Worm (Caenorhabditis elegans) whole organism, midembryonic: ENCODE results near the gene flp-17.

ENCODE experiments used
- T22C8.4 ChIP-seq: fragments of 200-800 bp; sonication (Bioruptor generic); IDR thresholded peaks from 2 replicates; pipeline ENCODE4 v1.3.6; 2022; ENCODE audit warnings: missing genetic modification characterization, missing compliant biosample characterization
- cog-1 ChIP-seq: sonication (generic microtip); optimal IDR thresholded peaks from 2 replicates; lab custom pipeline; 2016; ENCODE audit warnings: missing genetic modification characterization, missing compliant biosample characterization
- flt-1 ChIP-seq: fragments of 200-800 bp; sonication (Bioruptor generic); IDR thresholded peaks from 2 replicates; pipeline ENCODE4 v1.3.6; 2022; ENCODE audit warnings: missing genetic modification characterization, missing compliant biosample characterization
- klf-2 ChIP-seq: fragments of 200-800 bp; sonication (Bioruptor generic); conservative IDR thresholded peaks from 2 replicates; pipeline ENCODE4 v1.3.6; 2022; ENCODE audit warnings: missing genetic modification reagents, missing genetic modification characterization, missing compliant biosample characterization
- med-1 ChIP-seq: sonication (generic microtip); optimal IDR thresholded peaks from 2 replicates; lab custom pipeline; 2017; ENCODE audit warnings: missing genetic modification characterization, mild to moderate bottlenecking, missing compliant biosample characterization, antibody characterized with exemption, missing genetic modification reagents; ENCODE audit not compliant: insufficient read depth
- ref-1 ChIP-seq: fragments of 200-800 bp; sonication (Bioruptor generic); conservative IDR thresholded peaks from 2 replicates; pipeline ENCODE4 v1.3.6; 2022; ENCODE audit warnings: missing genetic modification reagents, missing genetic modification characterization, missing compliant biosample characterization
- tab-1 ChIP-seq: fragments of 200-800 bp; sonication (Bioruptor generic); IDR thresholded peaks from 2 replicates; pipeline ENCODE4 v1.3.6; 2022; ENCODE audit warnings: missing genetic modification characterization, missing compliant biosample characterization
- ztf-23 ChIP-seq: fragments of 200-800 bp; sonication (Bioruptor generic); IDR thresholded peaks from 2 replicates; pipeline ENCODE4 v1.3.6; 2022; ENCODE audit warnings: missing genetic modification reagents, missing genetic modification characterization, missing compliant biosample characterization
- ztf-29 ChIP-seq: fragments of 200-800 bp; sonication (Bioruptor generic); IDR thresholded peaks from 2 replicates; pipeline ENCODE4 v1.3.6; 2022; ENCODE audit warnings: missing genetic modification reagents, missing genetic modification characterization, missing compliant biosample characterization

Gene flp-17

DNA sequence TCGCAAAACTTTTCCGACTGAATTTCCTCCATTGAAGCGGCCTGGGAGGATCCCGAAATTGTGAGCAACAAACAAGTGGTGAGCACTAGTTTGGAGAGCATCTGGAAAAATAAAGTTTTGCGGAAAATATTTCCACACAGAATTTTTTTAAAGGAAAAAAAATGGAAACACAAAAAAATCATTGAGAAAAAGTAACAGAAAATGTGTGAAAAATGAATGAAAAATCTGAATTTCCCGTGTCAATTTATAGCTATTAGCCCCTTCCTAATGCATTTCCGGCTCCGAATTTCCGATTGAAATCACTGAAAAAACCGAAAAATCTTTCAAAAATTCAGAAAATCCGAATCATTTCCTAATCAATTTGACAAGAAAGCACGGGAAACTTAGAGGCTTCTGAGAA is at the start of gene flp-17:
Gene flp-17 (minus strand): TSS at position 101 of the 400 bp plus-strand sequence.
- TF ChIP-seq tab-1 (GFP tag; lab: Robert Waterston, UW), result no peak
- no peak for TF ChIP-seq ztf-23 (GFP tag; lab: Robert Waterston, UW)
- no peak for TF ChIP-seq cog-1 (tag; lab: Kevin White, UChicago)
- TF ChIP-seq T22C8.4 (GFP tag; lab: Robert Waterston, UW), result no peak
- no peak for TF ChIP-seq flt-1
- no peak for TF ChIP-seq med-1 (GFP tag; lab: Kevin White, UChicago)
- TF ChIP-seq ref-1 (GFP tag; lab: Robert Waterston, UW), result no peak
- TF ChIP-seq ztf-29, result no peak
- TF ChIP-seq klf-2 (GFP tag; lab: Robert Waterston, UW), result no peak

ce11 chrIV:17238951-17239350 is 47.3 kb upstream of the flp-17 start:
- TF ChIP-seq med-1 (GFP tag; lab: Kevin White, UChicago) (no peak), klf-2 (GFP tag; lab: Robert Waterston, UW) (no peak), ztf-29 (no peak), ref-1 (GFP tag; lab: Robert Waterston, UW) (no peak), cog-1 (tag; lab: Kevin White, UChicago) (no peak), flt-1 (no peak), tab-1 (GFP tag; lab: Robert Waterston, UW) (no peak), T22C8.4 (GFP tag; lab: Robert Waterston, UW) (no peak), ztf-23 (GFP tag; lab: Robert Waterston, UW) (no peak)

ce11 chrIV:17237029-17237428 is 45.3 kb upstream of the flp-17 start:
- TF ChIP-seq ref-1 (GFP tag; lab: Robert Waterston, UW) (no peak), cog-1 (tag; lab: Kevin White, UChicago) (no peak), flt-1 (no peak), ztf-23 (GFP tag; lab: Robert Waterston, UW) (no peak), ztf-29 (no peak), tab-1 (GFP tag; lab: Robert Waterston, UW) (no peak), klf-2 (GFP tag; lab: Robert Waterston, UW) (no peak), T22C8.4 (GFP tag; lab: Robert Waterston, UW) (no peak), med-1 (GFP tag; lab: Kevin White, UChicago) (no peak)

- TF ChIP-seq cog-1 (tag; lab: Kevin White, UChicago) (no peak), flt-1 (no peak), ref-1 (GFP tag; lab: Robert Waterston, UW) (no peak), T22C8.4 (GFP tag; lab: Robert Waterston, UW) (no peak), tab-1 (GFP tag; lab: Robert Waterston, UW) (no peak), klf-2 (GFP tag; lab: Robert Waterston, UW) (no peak), med-1 (GFP tag; lab: Kevin White, UChicago) (no peak), ztf-23 (GFP tag; lab: Robert Waterston, UW) (no peak), ztf-29 (no peak)
These were observed 41.8 kb upstream of the flp-17 start for ce11 chrIV:17233494-17233893.

ce11 chrIV:17232899-17233298 is 41.2 kb upstream of the flp-17 start:
- TF ChIP-seq tab-1 (GFP tag; lab: Robert Waterston, UW) (no peak), flt-1 (no peak), med-1 (GFP tag; lab: Kevin White, UChicago) (no peak), ref-1 (GFP tag; lab: Robert Waterston, UW) (no peak), klf-2 (GFP tag; lab: Robert Waterston, UW) (no peak), ztf-29 (no peak), T22C8.4 (GFP tag; lab: Robert Waterston, UW) (no peak), ztf-23 (GFP tag; lab: Robert Waterston, UW) (no peak), cog-1 (tag; lab: Kevin White, UChicago) (no peak)

ce11 chrIV:17230958-17231357 is 39.3 kb upstream of the flp-17 start, which contains the start of gene npr-32:
Gene npr-32, minus strand, starts transcription at chrIV:17231058.
- TF ChIP-seq ztf-23 (GFP tag; lab: Robert Waterston, UW) (no peak), ztf-29 (no peak), klf-2 (GFP tag; lab: Robert Waterston, UW) (no peak), tab-1 (GFP tag; lab: Robert Waterston, UW) (no peak), flt-1 (no peak)

- TF ChIP-seq med-1 (GFP tag; lab: Kevin White, UChicago), result no peak
- TF ChIP-seq ztf-23 (GFP tag; lab: Robert Waterston, UW), result no peak
- TF ChIP-seq ref-1 (GFP tag; lab: Robert Waterston, UW), result no peak
These were observed 31.8 kb upstream of the flp-17 start, which contains the start of gene Y116A8B.4 for ce11 chrIV:17223474-17223873. Gene Y116A8B.4, plus strand, starts transcription at chrIV:17223774.

DNA sequence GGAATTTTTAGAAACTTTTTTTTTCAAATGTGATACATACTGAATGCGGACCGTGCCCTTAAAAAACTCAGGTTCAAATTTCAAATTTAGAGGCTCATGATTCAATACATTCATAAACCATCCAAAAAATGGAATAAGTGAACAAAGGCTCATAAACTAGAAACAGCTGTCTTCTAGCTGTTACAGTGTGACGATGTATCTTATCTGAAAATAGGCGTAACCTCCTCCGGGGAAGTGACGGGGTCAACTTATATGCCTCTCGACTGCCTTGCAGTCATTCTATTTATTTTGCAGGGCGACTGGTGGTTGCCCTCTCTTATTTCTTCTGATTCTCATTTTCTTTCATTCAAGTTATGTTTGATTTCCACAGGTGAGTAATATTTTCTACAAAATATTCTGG is 24.4 kb upstream of the flp-17 start, which contains the start of gene Y116A8B.1:
Gene Y116A8B.1 (plus strand): TSS at position 301 of the 400 bp plus-strand sequence.
- TF ChIP-seq cog-1 (tag; lab: Kevin White, UChicago) (no peak), med-1 (GFP tag; lab: Kevin White, UChicago) (no peak), ref-1 (GFP tag; lab: Robert Waterston, UW) (no peak), klf-2 (GFP tag; lab: Robert Waterston, UW) (no peak), T22C8.4 (GFP tag; lab: Robert Waterston, UW) (no peak), tab-1 (GFP tag; lab: Robert Waterston, UW) (no peak), ztf-29 (no peak), flt-1 (no peak), ztf-23 (GFP tag; lab: Robert Waterston, UW) (no peak)

- TF ChIP-seq med-1 (GFP tag; lab: Kevin White, UChicago) (no peak), ztf-23 (GFP tag; lab: Robert Waterston, UW) (no peak), cog-1 (tag; lab: Kevin White, UChicago) (no peak), tab-1 (GFP tag; lab: Robert Waterston, UW) (no peak), ztf-29 (no peak), klf-2 (GFP tag; lab: Robert Waterston, UW) (no peak), T22C8.4 (GFP tag; lab: Robert Waterston, UW) (no peak), ref-1 (GFP tag; lab: Robert Waterston, UW) (no peak), flt-1 (no peak)
These were observed 23.4 kb upstream of the flp-17 start for ce11 chrIV:17215070-17215469.
